Worm (Caenorhabditis elegans) whole organism, L1 larva: Measurements from ENCODE around the gene C43H6.4.

ENCODE experiments used
- C34B4.2 ChIP-seq: sonication (generic microtip); optimal IDR thresholded peaks from 2 replicates; lab custom pipeline; 2017; ENCODE audit warnings: mild to moderate bottlenecking, missing genetic modification characterization, missing compliant biosample characterization
- F16B12.6 ChIP-seq: fragments of 150-350 bp; optimal IDR thresholded peaks from 2 replicates; lab custom pipeline; 2014; ENCODE audit warnings: missing biosample characterization, missing genetic modification characterization
- aly-2 ChIP-seq: fragments of 150-350 bp; optimal IDR thresholded peaks from 2 replicates; lab custom pipeline; 2014; ENCODE audit warnings: missing biosample characterization, missing genetic modification characterization
- blmp-1 ChIP-seq: fragments of 150-350 bp; optimal IDR thresholded peaks from 2 replicates; lab custom pipeline; 2014; ENCODE audit warnings: missing biosample characterization, missing genetic modification characterization
- ceh-63 ChIP-seq: fragments of 200-800 bp; sonication (Bioruptor generic); optimal IDR thresholded peaks from 2 replicates; lab custom pipeline; 2018; ENCODE audit warnings: mild to moderate bottlenecking, missing genetic modification characterization, missing compliant biosample characterization
- ceh-8 ChIP-seq: fragments of 200-800 bp; sonication (Bioruptor generic); optimal IDR thresholded peaks from 2 replicates; lab custom pipeline; 2018; ENCODE audit warnings: mild to moderate bottlenecking, missing genetic modification characterization, moderate library complexity, missing compliant biosample characterization
- ceh-90 ChIP-seq: sonication (generic microtip); optimal IDR thresholded peaks from 2 replicates; lab custom pipeline; 2016; ENCODE audit warnings: missing genetic modification characterization, missing compliant biosample characterization
- ces-1 ChIP-seq: fragments of 150-350 bp; optimal IDR thresholded peaks from 2 replicates; lab custom pipeline; 2014; ENCODE audit warnings: missing biosample characterization, missing genetic modification reagents, missing genetic modification characterization
- dsc-1 ChIP-seq: sonication (generic microtip); optimal IDR thresholded peaks from 2 replicates; lab custom pipeline; 2016; ENCODE audit warnings: mild to moderate bottlenecking, missing genetic modification characterization, missing compliant biosample characterization
- efl-1 ChIP-seq, 4 experiments: fragments of 150-350 bp; optimal IDR thresholded peaks in 3 of 4; peaks in 1 of 4; 1 replicate in 1 of 4; 2 replicates in 3 of 4; lab custom pipeline; 2014; ENCODE audit warnings: missing biosample characterization in 2 of 4, missing genetic modification characterization in 2 of 4, missing genetic modification reagents in 2 of 4
- egl-27 ChIP-seq, 2 experiments: fragments of 150-350 bp in 1 of 2; sonication (generic microtip); optimal IDR thresholded peaks; 3 replicates each; lab custom pipeline; 2017 to 2018; ENCODE audit warnings: missing biosample characterization in 2 of 2, missing genetic modification characterization in 2 of 2, missing genetic modification reagents in 2 of 2
- elt-2 ChIP-seq: sonication (generic microtip); optimal IDR thresholded peaks from 2 replicates; lab custom pipeline; 2016; ENCODE audit warnings: missing genetic modification characterization, mild to moderate bottlenecking, inconsistent platforms, missing compliant biosample characterization, missing genetic modification reagents
- ets-5 ChIP-seq: fragments of 200-800 bp; sonication (Bioruptor generic); IDR thresholded peaks from 2 replicates; pipeline ENCODE4 v1.3.6; 2022; ENCODE audit warnings: missing genetic modification characterization, missing compliant biosample characterization
- fkh-10 ChIP-seq: sonication (generic microtip); optimal IDR thresholded peaks from 2 replicates; lab custom pipeline; 2017; ENCODE audit warnings: missing biosample characterization, missing genetic modification reagents, missing genetic modification characterization
- grh-1 ChIP-seq: fragments of 200-800 bp; sonication (Bioruptor generic); IDR thresholded peaks from 2 replicates; pipeline ENCODE4 v1.3.6; 2022; ENCODE audit warnings: missing genetic modification reagents, missing genetic modification characterization, missing compliant biosample characterization
- hlh-4 ChIP-seq: sonication (generic microtip); optimal IDR thresholded peaks from 2 replicates; lab custom pipeline; 2016; ENCODE audit warnings: mild to moderate bottlenecking, missing genetic modification characterization, missing compliant biosample characterization
- hpl-2 ChIP-seq: fragments of 150-350 bp; optimal IDR thresholded peaks from 2 replicates; lab custom pipeline; 2014; ENCODE audit warnings: missing biosample characterization, missing genetic modification reagents, missing genetic modification characterization
- lin-14 ChIP-seq: fragments of 200-800 bp; sonication (Bioruptor generic); optimal IDR thresholded peaks from 2 replicates; lab custom pipeline; 2018; ENCODE audit warnings: mild to moderate bottlenecking, missing genetic modification characterization, moderate library complexity, missing compliant biosample characterization
- nhr-19 ChIP-seq: fragments of 200-800 bp; sonication (Bioruptor generic); conservative IDR thresholded peaks from 2 replicates; pipeline ENCODE4 v1.3.6; 2022; ENCODE audit warnings: missing genetic modification characterization, missing compliant biosample characterization
- nhr-20 ChIP-seq: sonication (generic microtip); optimal IDR thresholded peaks from 2 replicates; lab custom pipeline; 2016; ENCODE audit warnings: mild to moderate bottlenecking, missing genetic modification characterization, missing compliant biosample characterization
- nhr-84 ChIP-seq: sonication (generic microtip); optimal IDR thresholded peaks from 2 replicates; lab custom pipeline; 2017; ENCODE audit warnings: missing biosample characterization, missing genetic modification characterization
- nhr-85 ChIP-seq: sonication (generic microtip); peaks from one replicate; lab custom pipeline; 2016; ENCODE audit warnings: missing genetic modification characterization, inconsistent platforms, missing compliant biosample characterization
- nhr-90 ChIP-seq: sonication (generic microtip); optimal IDR thresholded peaks from 2 replicates; lab custom pipeline; 2016; ENCODE audit warnings: mild to moderate bottlenecking, missing genetic modification characterization, missing compliant biosample characterization; ENCODE audit not compliant: poor library complexity
- pag-3 ChIP-seq: sonication (generic microtip); optimal IDR thresholded peaks from 2 replicates; lab custom pipeline; 2017; ENCODE audit warnings: missing genetic modification characterization, mild to moderate bottlenecking, missing compliant biosample characterization, antibody characterized with exemption, borderline replicate concordance; ENCODE audit not compliant: insufficient read depth
- skn-1 ChIP-seq: fragments of 150-350 bp; optimal IDR thresholded peaks from 2 replicates; lab custom pipeline; 2014; ENCODE audit warnings: missing biosample characterization, missing genetic modification characterization
- snpc-4 ChIP-seq: fragments of 150-350 bp; optimal IDR thresholded peaks from 2 replicates; lab custom pipeline; 2014; ENCODE audit warnings: missing biosample characterization, missing genetic modification characterization
- snu-23 ChIP-seq: sonication (generic microtip); optimal IDR thresholded peaks from 2 replicates; lab custom pipeline; 2016; ENCODE audit warnings: missing genetic modification characterization, missing compliant biosample characterization
- sox-4 ChIP-seq: sonication (generic microtip); optimal IDR thresholded peaks from 2 replicates; lab custom pipeline; 2016; ENCODE audit warnings: missing genetic modification characterization, missing compliant biosample characterization
- sup-37 ChIP-seq: fragments of 200-800 bp; sonication (Bioruptor generic); optimal IDR thresholded peaks from 2 replicates; lab custom pipeline; 2018; ENCODE audit warnings: mild to moderate bottlenecking, missing genetic modification characterization, missing compliant biosample characterization
- unc-86 ChIP-seq: sonication (generic microtip); optimal IDR thresholded peaks from 2 replicates; lab custom pipeline; 2016; ENCODE audit warnings: missing genetic modification characterization, missing compliant biosample characterization
- zag-1 ChIP-seq: fragments of 150-350 bp; optimal IDR thresholded peaks from 2 replicates; lab custom pipeline; 2014; ENCODE audit warnings: missing biosample characterization, missing genetic modification characterization
- zip-4 ChIP-seq: fragments of 200-800 bp; sonication (Bioruptor generic); optimal IDR thresholded peaks from 2 replicates; lab custom pipeline; 2018; ENCODE audit warnings: mild to moderate bottlenecking, missing genetic modification characterization, moderate library complexity, missing compliant biosample characterization
- ztf-11 ChIP-seq, 2 experiments: sonication (generic microtip); optimal IDR thresholded peaks; 2 replicates each; lab custom pipeline; 2016 to 2017; ENCODE audit warnings: missing genetic modification characterization in 2 of 2, missing biosample characterization in 1 of 2, missing compliant biosample characterization in 1 of 2

C43H6.4 gene

DNA sequence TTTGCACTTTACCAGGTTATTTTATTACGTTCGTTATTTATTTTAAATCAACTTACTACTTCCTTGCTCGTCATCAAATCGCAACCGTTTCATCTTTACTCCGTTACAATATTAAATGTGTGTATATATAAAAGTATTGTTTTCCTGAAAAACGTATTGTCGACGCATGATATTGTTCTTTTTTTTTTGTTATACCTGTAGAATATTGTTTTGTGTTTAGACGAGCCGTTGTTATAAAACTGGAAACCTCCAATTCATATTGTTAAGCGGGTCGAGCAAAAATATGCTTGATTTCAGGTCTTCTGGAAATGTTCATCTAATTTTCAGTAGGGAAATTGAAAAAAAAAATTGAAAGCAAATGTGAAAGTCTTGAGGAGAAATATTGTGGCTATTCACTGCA is 35.0 kb downstream of the C43H6.4 start, which contains the start of gene gid-2:
Gene gid-2 (minus strand): TSS at position 101 of the 400 bp plus-strand sequence.
- TF ChIP-seq dsc-1 (peak; percentile 59), pag-3 (tag; lab: Kevin White, UChicago) (no peak), ceh-63 (GFP tag; lab: Kevin White, UChicago) (no peak)

DNA sequence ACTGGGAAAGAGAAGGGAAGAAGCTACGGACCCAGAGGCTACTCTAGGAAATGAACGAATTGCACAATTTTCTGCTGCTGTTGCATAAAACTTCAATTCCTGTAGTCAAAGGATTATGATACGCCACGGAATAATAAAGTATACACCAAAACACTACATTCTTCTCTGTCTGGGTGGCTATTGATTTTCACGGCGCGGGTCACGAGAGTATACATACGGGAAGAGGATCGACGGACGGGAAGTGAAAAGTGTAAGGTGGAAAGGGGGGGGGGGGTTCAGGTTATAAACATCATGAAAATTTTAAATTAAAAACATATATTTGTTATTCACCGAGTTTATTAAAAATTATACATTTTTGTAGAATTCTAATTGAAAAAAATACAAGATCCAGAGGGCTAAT is 35.5 kb downstream of the C43H6.4 start:
- TF ChIP-seq grh-1 (GFP tag; lab: Robert Waterston, UW) (no peak), efl-1 (optimal IDR thresholded peaks at IDR 0.05; lab: Kevin White, UChicago) (no peak), efl-1 (GFP tag; optimal IDR thresholded peaks at IDR 0.05 in 1 of 2; lab: Kevin White, UChicago) (peak in 1 of 2 experiments; percentile 58), sox-4 (no peak), fkh-10 (no peak), ceh-90 (tag; lab: Kevin White, UChicago) (no peak), C34B4.2 (tag; lab: Kevin White, UChicago) (no peak), nhr-19 (GFP tag; lab: Robert Waterston, UW) (no peak), zag-1 (no peak), nhr-84 (tag; lab: Kevin White, UChicago) (no peak), blmp-1 (tag; lab: Kevin White, UChicago) (peak; percentile 75), aly-2 (tag; lab: Kevin White, UChicago) (no peak), ztf-11 (tag; optimal IDR thresholded peaks at IDR 0.05; lab: Kevin White, UChicago) (no peak), nhr-90 (tag; lab: Kevin White, UChicago) (no peak), ets-5 (GFP tag; lab: Robert Waterston, UW) (no peak), lin-14 (GFP tag; lab: Kevin White, UChicago) (peak; percentile 19), nhr-20 (tag; lab: Kevin White, UChicago) (peak; percentile 1), skn-1 (peak; percentile 40), nhr-85 (tag; lab: Kevin White, UChicago) (no peak), snpc-4 (tag; lab: Kevin White, UChicago) (no peak), hpl-2 (no peak), elt-2 (no peak), F16B12.6 (tag; lab: Kevin White, UChicago) (no peak), sup-37 (GFP tag; lab: Kevin White, UChicago) (no peak), ceh-8 (no peak)

DNA sequence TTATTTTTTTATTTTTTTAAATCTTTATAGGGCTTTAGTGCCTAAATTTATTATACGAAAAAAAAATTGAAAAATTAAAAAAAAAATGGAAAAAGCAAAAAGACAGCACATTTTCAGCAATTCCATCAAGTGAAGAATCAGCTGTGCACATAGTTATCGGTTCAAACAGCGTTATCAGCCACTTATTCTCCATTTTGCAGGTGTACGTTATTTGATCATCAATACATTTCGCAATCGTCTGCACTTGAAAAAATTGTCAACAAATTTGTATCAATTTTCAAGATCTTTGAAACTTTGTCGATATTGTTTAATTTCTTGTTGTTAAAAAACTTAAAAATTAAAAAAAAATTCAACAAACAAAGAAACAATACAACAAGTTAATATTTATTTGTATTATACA is 35.9 kb downstream of the C43H6.4 start:
- TF ChIP-seq efl-1 (optimal IDR thresholded peaks at IDR 0.05; lab: Kevin White, UChicago) (no peak), efl-1 (GFP tag; optimal IDR thresholded peaks at IDR 0.05 in 1 of 2; lab: Kevin White, UChicago) (peak in 1 of 2 experiments; percentile 73), skn-1 (peak; percentile 63), aly-2 (tag; lab: Kevin White, UChicago) (no peak)

DNA sequence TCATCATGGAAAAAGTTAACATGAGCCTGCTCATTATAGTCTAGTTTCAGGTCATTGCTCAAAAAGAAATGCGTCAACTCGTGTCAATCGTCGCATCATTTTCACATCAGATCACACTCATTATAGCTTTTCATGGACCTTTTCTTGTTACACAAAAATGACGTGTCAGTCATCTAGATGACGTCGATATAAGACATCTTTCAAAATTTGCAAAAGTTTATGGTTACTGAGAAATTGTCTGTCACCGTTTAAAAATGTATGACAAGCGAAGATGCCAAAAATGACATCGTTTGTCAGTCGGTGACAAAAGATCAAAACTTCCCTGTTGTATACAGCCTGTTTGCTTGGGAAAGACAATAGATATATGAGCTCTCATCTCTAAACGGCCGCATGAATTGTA is 37.3 kb downstream of the C43H6.4 start:
- TF ChIP-seq hlh-4 (tag; lab: Kevin White, UChicago) (no peak), unc-86 (peak; percentile 53)

DNA sequence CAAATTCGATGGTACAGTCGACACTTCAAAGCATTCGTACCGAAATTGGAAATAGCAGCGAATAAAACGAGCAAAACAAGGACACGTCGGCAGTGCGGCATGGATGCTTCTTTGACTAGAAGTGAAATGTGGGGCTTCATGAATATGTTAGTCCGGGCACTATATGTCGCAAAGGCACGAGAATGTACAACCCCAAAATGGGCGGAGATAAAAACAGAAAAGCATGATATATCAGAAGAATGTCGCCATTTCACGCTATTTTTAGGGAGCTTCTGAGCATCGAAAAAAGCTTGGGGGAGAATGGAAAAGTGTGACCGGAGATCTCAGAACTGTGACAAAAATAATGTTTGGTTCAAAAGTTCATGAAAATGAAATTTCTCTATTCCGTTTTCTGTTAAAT is 39.5 kb downstream of the C43H6.4 start, which contains the start of gene T07D1.3:
Gene T07D1.3 (minus strand): TSS at position 101 of the 400 bp plus-strand sequence.
- no peak for TF ChIP-seq snu-23 (GFP tag; lab: Kevin White, UChicago)
- TF ChIP-seq ces-1: no peak
- TF ChIP-seq egl-27 (tag; optimal IDR thresholded peaks at IDR 0.05; lab: Kevin White, UChicago): no peak
- no peak for TF ChIP-seq ceh-63 (GFP tag; lab: Kevin White, UChicago)
- no peak for TF ChIP-seq zip-4 (GFP tag; lab: Kevin White, UChicago)
